Worm (Caenorhabditis elegans): Measurements from ENCODE around the gene cng-1.

DNA sequence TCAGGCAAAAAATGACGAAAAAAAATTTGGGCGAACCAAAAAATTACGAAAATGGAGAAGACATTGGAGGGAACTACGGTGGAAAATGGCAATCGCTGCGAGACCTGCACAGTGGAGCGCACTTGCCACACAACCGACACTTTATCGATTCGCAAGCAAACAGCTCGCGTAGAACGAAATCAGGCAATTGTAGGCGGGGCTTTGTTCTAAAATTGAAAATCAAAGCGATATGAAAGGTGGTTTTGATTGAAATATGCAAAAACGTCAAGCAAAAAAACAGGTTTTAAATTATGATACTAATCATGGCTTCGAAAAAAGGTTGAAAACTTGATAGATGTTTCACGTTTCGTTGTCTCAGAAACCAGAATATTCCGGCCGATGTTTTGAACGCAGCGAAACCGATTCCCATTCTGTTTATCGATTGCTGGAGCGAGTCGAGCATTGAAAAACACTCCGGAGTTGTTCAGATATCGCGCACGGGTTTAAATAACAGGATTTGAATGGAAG is 29.0 kb downstream of the cng-1 start, which contains the start of the genes fib-1 and mut-15:
- TF ChIP-seq ztf-4 (tag; optimal IDR thresholded peaks at IDR 0.05) (peak; percentile 70), nhr-77 (tag; optimal IDR thresholded peaks at IDR 0.05) (peak; percentile 21)
